Fruit fly (Drosophila melanogaster) whole organism, embryonic: ENCODE data around the gene Ubi-p63E.

ENCODE experiments used
- ATbp ChIP-seq: fragments of 200-800 bp; sonication (Bioruptor generic); optimal IDR thresholded peaks from 2 replicates; lab custom pipeline; 2017; ENCODE audit warnings: missing biosample characterization, mild to moderate bottlenecking, missing genetic modification characterization, missing genetic modification reagents
- CG1024 ChIP-seq: fragments of 200-800 bp; sonication (Bioruptor generic); IDR thresholded peaks from 2 replicates; pipeline ENCODE4 v1.3.6; 2022; ENCODE audit warnings: missing biosample characterization, missing genetic modification characterization
- CG11723 ChIP-seq: fragments of 200-800 bp; sonication (Bioruptor generic); optimal IDR thresholded peaks from 2 replicates; lab custom pipeline; 2017; ENCODE audit warnings: missing biosample characterization, mild to moderate bottlenecking, missing genetic modification characterization
- CG12219 ChIP-seq: fragments of 200-800 bp; sonication (Bioruptor generic); optimal IDR thresholded peaks from 3 replicates; lab custom pipeline; 2018; ENCODE audit warnings: missing biosample characterization, mild to moderate bottlenecking, missing genetic modification characterization
- CG12744 ChIP-seq: fragments of 200-800 bp; sonication (Bioruptor generic); optimal IDR thresholded peaks from 2 replicates; lab custom pipeline; 2016; ENCODE audit warnings: missing biosample characterization, missing genetic modification characterization
- CG13287 ChIP-seq: fragments of 200-800 bp; sonication (Bioruptor generic); IDR thresholded peaks from 2 replicates; pipeline ENCODE4 v1.3.6; 2022; ENCODE audit warnings: missing biosample characterization, missing genetic modification characterization; ENCODE audit not compliant: partially characterized antibody
- CG13775 ChIP-seq: fragments of 200-800 bp; sonication (Bioruptor generic); optimal IDR thresholded peaks from 3 replicates; lab custom pipeline; 2017; ENCODE audit warnings: missing biosample characterization, mild to moderate bottlenecking, missing genetic modification characterization
- CG15269 ChIP-seq: fragments of 200-800 bp; sonication (Bioruptor generic); optimal IDR thresholded peaks from 2 replicates; lab custom pipeline; 2018; ENCODE audit warnings: missing biosample characterization, mild to moderate bottlenecking, missing genetic modification characterization, moderate library complexity
- CG17359 ChIP-seq: fragments of 200-800 bp; sonication (Bioruptor generic); optimal IDR thresholded peaks from 3 replicates; lab custom pipeline; 2018; ENCODE audit warnings: missing biosample characterization, mild to moderate bottlenecking, missing genetic modification characterization, moderate library complexity
- CG17829 ChIP-seq: fragments of 200-800 bp; optimal IDR thresholded peaks from 2 replicates; lab custom pipeline; 2019; ENCODE audit warnings: missing biosample characterization, mild to moderate bottlenecking, missing genetic modification characterization, moderate library complexity
- CG17912 ChIP-seq: fragments of 200-800 bp; sonication (Bioruptor generic); optimal IDR thresholded peaks from 2 replicates; lab custom pipeline; 2018; ENCODE audit warnings: missing biosample characterization, mild to moderate bottlenecking, missing genetic modification characterization
- CG18011 ChIP-seq: fragments of 200-800 bp; sonication (Bioruptor generic); optimal IDR thresholded peaks from 2 replicates; lab custom pipeline; 2017; ENCODE audit warnings: missing biosample characterization, missing genetic modification characterization, mild to moderate bottlenecking, moderate library complexity, missing genotype
- CG18619 ChIP-seq: fragments of 200-800 bp; sonication (Bioruptor generic); optimal IDR thresholded peaks from 3 replicates; lab custom pipeline; 2017; ENCODE audit warnings: missing biosample characterization, mild to moderate bottlenecking, missing genetic modification characterization
- CG2120 ChIP-seq: fragments of 200-800 bp; sonication (Bioruptor generic); optimal IDR thresholded peaks from 3 replicates; lab custom pipeline; 2016; ENCODE audit warnings: missing biosample characterization, missing genetic modification characterization
- CG32772 ChIP-seq: fragments of 200-800 bp; sonication (Bioruptor generic); IDR thresholded peaks from 2 replicates; pipeline ENCODE4 v1.3.6; 2022; ENCODE audit warnings: missing biosample characterization, missing genetic modification characterization
- CG33557 ChIP-seq: fragments of 200-800 bp; sonication (Bioruptor generic); optimal IDR thresholded peaks from 2 replicates; lab custom pipeline; 2019; ENCODE audit warnings: missing biosample characterization, mild to moderate bottlenecking, missing genetic modification characterization, moderate library complexity
- CG5245 ChIP-seq: fragments of 200-800 bp; sonication (Bioruptor generic); optimal IDR thresholded peaks from 3 replicates; lab custom pipeline; 2016; ENCODE audit warnings: missing biosample characterization, missing genetic modification characterization
- CG7357 ChIP-seq: fragments of 200-800 bp; sonication (Bioruptor generic); IDR thresholded peaks from 3 replicates; pipeline ENCODE4 v1.3.6; 2022; ENCODE audit warnings: missing biosample characterization, missing genetic modification characterization
- D ChIP-seq, 2 experiments: fragments of 200-800 bp in 1 of 2; fragments of >200 bp in 1 of 2; sonication (Bioruptor generic) in 1 of 2; optimal IDR thresholded peaks; 2 replicates in 1 of 2; 3 replicates in 1 of 2; lab custom pipeline; 2017; ENCODE audit warnings: mild to moderate bottlenecking in 1 of 2, missing biosample characterization in 1 of 2, missing genetic modification characterization in 1 of 2, missing genetic modification reagents in 1 of 2
- Gsc ChIP-seq: fragments of 200-800 bp; sonication (Bioruptor generic); IDR thresholded peaks from 2 replicates; pipeline ENCODE4 v1.3.6; 2022; ENCODE audit warnings: missing biosample characterization, missing genetic modification characterization
- H2.0 ChIP-seq: fragments of 200-800 bp; sonication (Bioruptor generic); IDR thresholded peaks from 2 replicates; pipeline ENCODE4 v1.3.6; 2022; ENCODE audit warnings: missing biosample characterization, missing genetic modification characterization
- Hmx ChIP-seq: fragments of 200-800 bp; sonication (Bioruptor generic); optimal IDR thresholded peaks from 2 replicates; lab custom pipeline; 2016; ENCODE audit warnings: missing biosample characterization, missing genetic modification characterization
- Hr3 ChIP-seq: fragments of 200-800 bp; sonication (Bioruptor generic); optimal IDR thresholded peaks from 3 replicates; lab custom pipeline; 2016; ENCODE audit warnings: missing biosample characterization, missing genetic modification characterization
- Hr51 ChIP-seq, 2 experiments: fragments of 200-800 bp; sonication (Bioruptor generic); optimal IDR thresholded peaks; 2 replicates in 1 of 2; 3 replicates in 1 of 2; lab custom pipeline; 2016 to 2018; ENCODE audit warnings: missing biosample characterization in 2 of 2, missing genetic modification characterization in 2 of 2, mild to moderate bottlenecking in 1 of 2, moderate library complexity in 1 of 2
- Myb ChIP-seq: fragments of 200-800 bp; sonication (Bioruptor generic); optimal IDR thresholded peaks from 2 replicates; lab custom pipeline; 2016; ENCODE audit warnings: missing biosample characterization, missing genetic modification characterization
- Pdp1 ChIP-seq, 2 experiments: fragments of 200-800 bp; sonication (Bioruptor generic); optimal IDR thresholded peaks; 3 replicates each; lab custom pipeline; 2016; ENCODE audit warnings: missing biosample characterization in 2 of 2, missing genetic modification characterization in 2 of 2, mild to moderate bottlenecking in 1 of 2, moderate library complexity in 1 of 2
- aop ChIP-seq: fragments of 200-800 bp; sonication (Bioruptor generic); IDR thresholded peaks from 2 replicates; pipeline ENCODE4 v1.3.6; 2022; ENCODE audit warnings: missing biosample characterization, missing genetic modification characterization
- ato ChIP-seq: fragments of 200-800 bp; sonication (Bioruptor generic); IDR thresholded peaks from 2 replicates; pipeline ENCODE4 v1.3.6; 2022; ENCODE audit warnings: missing biosample characterization, missing genetic modification characterization; ENCODE audit not compliant: partially characterized antibody
- chif ChIP-seq, 2 experiments: fragments of 200-800 bp; sonication (Bioruptor generic); optimal IDR thresholded peaks; 3 replicates each; lab custom pipeline; 2016; ENCODE audit warnings: missing biosample characterization in 2 of 2, missing genetic modification characterization in 2 of 2
- chm ChIP-seq: fragments of 200-800 bp; sonication (Bioruptor generic); IDR thresholded peaks from 2 replicates; pipeline ENCODE4 v1.3.6; 2022; ENCODE audit warnings: missing biosample characterization, missing genetic modification characterization
- chn ChIP-seq: fragments of 200-800 bp; sonication (Bioruptor generic); optimal IDR thresholded peaks from 2 replicates; lab custom pipeline; 2016; ENCODE audit warnings: missing biosample characterization, missing genetic modification characterization
- ci ChIP-seq: fragments of 200-800 bp; sonication (Bioruptor generic); IDR thresholded peaks from 3 replicates; pipeline ENCODE4 v1.3.6; 2022; ENCODE audit warnings: missing biosample characterization, missing genetic modification characterization
- croc ChIP-seq: fragments of 200-800 bp; sonication (Bioruptor generic); conservative IDR thresholded peaks from 3 replicates; pipeline ENCODE4 v1.3.6; 2022; ENCODE audit warnings: missing biosample characterization, missing genetic modification characterization
- dmrt11E ChIP-seq: fragments of 200-800 bp; sonication (Bioruptor generic); optimal IDR thresholded peaks from 3 replicates; lab custom pipeline; 2018; ENCODE audit warnings: missing biosample characterization, mild to moderate bottlenecking, missing genetic modification characterization, moderate library complexity
- esg ChIP-seq: fragments of 200-800 bp; sonication (Bioruptor generic); conservative IDR thresholded peaks from 2 replicates; pipeline ENCODE4 v1.3.6; 2022; ENCODE audit warnings: missing biosample characterization, missing genetic modification characterization
- eve ChIP-seq, 2 experiments: fragments of >200 bp; optimal IDR thresholded peaks; 2 replicates each; lab custom pipeline; 2017; ENCODE audit warnings: missing biosample characterization in 2 of 2, missing genetic modification characterization in 2 of 2
- ewg ChIP-seq: fragments of 200-800 bp; sonication (Bioruptor generic); optimal IDR thresholded peaks from 3 replicates; lab custom pipeline; 2017; ENCODE audit warnings: mild to moderate bottlenecking, missing biosample characterization, missing genetic modification reagents, missing genetic modification characterization
- gce ChIP-seq: fragments of 200-800 bp; sonication (Bioruptor generic); IDR thresholded peaks from 3 replicates; pipeline ENCODE4 v1.3.6; 2022; ENCODE audit warnings: missing biosample characterization, missing genetic modification characterization
- gsb ChIP-seq: fragments of 200-800 bp; sonication (Bioruptor generic); IDR thresholded peaks from 2 replicates; pipeline ENCODE4 v1.3.6; 2022; ENCODE audit warnings: missing biosample characterization, missing genetic modification characterization
- ham ChIP-seq: fragments of 200-800 bp; sonication (Bioruptor generic); IDR thresholded peaks from 2 replicates; pipeline ENCODE4 v1.3.6; 2022; ENCODE audit warnings: missing biosample characterization, missing genetic modification characterization
- lab ChIP-seq: fragments of 200-800 bp; sonication (Bioruptor generic); optimal IDR thresholded peaks from 3 replicates; lab custom pipeline; 2017; ENCODE audit warnings: missing biosample characterization, missing genetic modification characterization, mild to moderate bottlenecking, moderate library complexity, missing genetic modification reagents
- lilli ChIP-seq: fragments of 200-800 bp; sonication (Bioruptor generic); optimal IDR thresholded peaks from 3 replicates; lab custom pipeline; 2016; ENCODE audit warnings: missing biosample characterization, missing genetic modification characterization
- nmo ChIP-seq: fragments of 200-800 bp; sonication (Bioruptor generic); optimal IDR thresholded peaks from 2 replicates; lab custom pipeline; 2018; ENCODE audit warnings: missing biosample characterization, mild to moderate bottlenecking, missing genetic modification characterization, moderate library complexity
- p53 ChIP-seq: fragments of 200-800 bp; sonication (Bioruptor generic); optimal IDR thresholded peaks from 2 replicates; lab custom pipeline; 2016; ENCODE audit warnings: missing biosample characterization, missing genetic modification characterization
- pros ChIP-seq: fragments of 200-800 bp; sonication (Bioruptor generic); optimal IDR thresholded peaks from 3 replicates; lab custom pipeline; 2019; ENCODE audit warnings: missing biosample characterization, mild to moderate bottlenecking, missing genetic modification characterization, moderate library complexity
- sens-2 ChIP-seq: fragments of 200-800 bp; sonication (Bioruptor generic); IDR thresholded peaks from 2 replicates; pipeline ENCODE4 v1.3.6; 2022; ENCODE audit warnings: missing biosample characterization, missing genetic modification characterization
- slou ChIP-seq: fragments of 200-800 bp; sonication (Bioruptor generic); optimal IDR thresholded peaks from 3 replicates; lab custom pipeline; 2016; ENCODE audit warnings: missing biosample characterization, missing genetic modification characterization
- stwl ChIP-seq: fragments of 200-800 bp; sonication (Bioruptor generic); optimal IDR thresholded peaks from 3 replicates; lab custom pipeline; 2018; ENCODE audit warnings: missing biosample characterization, mild to moderate bottlenecking, missing genetic modification characterization, moderate library complexity
- tap ChIP-seq: fragments of 200-800 bp; optimal IDR thresholded peaks from 3 replicates; lab custom pipeline; 2019; ENCODE audit warnings: missing biosample characterization, mild to moderate bottlenecking, missing genetic modification characterization, moderate library complexity
- wek ChIP-seq: fragments of 200-800 bp; sonication (Bioruptor generic); optimal IDR thresholded peaks from 3 replicates; lab custom pipeline; 2018; ENCODE audit warnings: missing biosample characterization, mild to moderate bottlenecking, missing genetic modification characterization, moderate library complexity

The Ubi-p63E gene

dm6 chr3L:3852842-3853241 lies 50.1 kb downstream of the Ubi-p63E start:
- TF ChIP-seq tap (tag; lab: Kevin White, UChicago): no peak
- no peak for TF ChIP-seq CG1024
- TF ChIP-seq lab (GFP tag; lab: Kevin White, UChicago): no peak
- TF ChIP-seq ci (GFP tag; lab: Robert Waterston, UW): peak; percentile 92
- no peak for TF ChIP-seq stwl (tag; lab: Kevin White, UChicago)
- TF ChIP-seq CG32772 (GFP tag; lab: Robert Waterston, UW): no peak
- TF ChIP-seq pros: no peak
- TF ChIP-seq Gsc (GFP tag; lab: Robert Waterston, UW): peak; percentile 42; the same call in 1 of the 2 replicates
- no peak for TF ChIP-seq slou (GFP tag; lab: Kevin White, UChicago)
- no peak for TF ChIP-seq CG12744 (GFP tag; lab: Kevin White, UChicago)
- peak; percentile 58 for TF ChIP-seq croc
- peak; percentile 38; the same call in 1 of the 2 replicates for TF ChIP-seq chm (GFP tag; lab: Robert Waterston, UW)
- no peak for TF ChIP-seq wek (GFP tag; lab: Kevin White, UChicago)
- no peak for TF ChIP-seq gsb (GFP tag; lab: Robert Waterston, UW)
- TF ChIP-seq lilli (GFP tag; lab: Kevin White, UChicago): peak; percentile 44
- peak; percentile 24; the same call in 1 of the 2 replicates for TF ChIP-seq H2.0 (GFP tag; lab: Robert Waterston, UW)
- no peak for TF ChIP-seq Myb
- TF ChIP-seq CG17912 (GFP tag; lab: Kevin White, UChicago): no peak
- peak; percentile 71 for TF ChIP-seq CG12219 (GFP tag; lab: Kevin White, UChicago)
- TF ChIP-seq CG18619 (GFP tag; lab: Kevin White, UChicago): peak; percentile 21
- TF ChIP-seq CG18011 (GFP tag; lab: Kevin White, UChicago): no peak
- no peak for TF ChIP-seq ham (GFP tag; lab: Robert Waterston, UW)
- peak; percentile 60 for TF ChIP-seq CG33557 (GFP tag; lab: Kevin White, UChicago)
- peak; percentile 18 for TF ChIP-seq CG17359 (tag; lab: Kevin White, UChicago)
- TF ChIP-seq CG15269: peak; percentile 43
- TF ChIP-seq CG2120 (GFP tag; lab: Kevin White, UChicago): no peak
- peak; percentile 58 for TF ChIP-seq esg
- no peak for TF ChIP-seq D (optimal IDR thresholded peaks at IDR 0.05; lab: Kevin White, UChicago)
- TF ChIP-seq D (GFP tag; optimal IDR thresholded peaks at IDR 0.05; lab: Kevin White, UChicago): peak; percentile 28
- TF ChIP-seq dmrt11E (tag; lab: Kevin White, UChicago): peak; percentile 69
- TF ChIP-seq Hr51 (GFP tag; optimal IDR thresholded peaks at IDR 0.05; lab: Kevin White, UChicago): peak in 1 of 2 experiments; percentile 55
- peak; percentile 66 to 81 for TF ChIP-seq chif (GFP tag; optimal IDR thresholded peaks at IDR 0.05; lab: Kevin White, UChicago)
- TF ChIP-seq Pdp1 (GFP tag; optimal IDR thresholded peaks at IDR 0.05; lab: Kevin White, UChicago): peak in 1 of 2 experiments; percentile 47
- TF ChIP-seq Hmx (GFP tag; lab: Kevin White, UChicago): no peak
- no peak for TF ChIP-seq ato
- TF ChIP-seq chn (GFP tag; lab: Kevin White, UChicago): peak; percentile 48
- peak; percentile 69 for TF ChIP-seq ewg (GFP tag; lab: Kevin White, UChicago)
- peak; percentile 7 for TF ChIP-seq CG11723 (GFP tag; lab: Kevin White, UChicago)
- no peak for TF ChIP-seq CG13287 (GFP tag; lab: Robert Waterston, UW)
- peak; percentile 74 for TF ChIP-seq ATbp (GFP tag; lab: Kevin White, UChicago)
- TF ChIP-seq sens-2 (GFP tag; lab: Robert Waterston, UW): 0 out of 2 replicates have a peak, but pooled peaks have one; percentile 45
- peak; percentile 18 for TF ChIP-seq Hr3 (GFP tag; lab: Kevin White, UChicago)
- no peak for TF ChIP-seq p53
- TF ChIP-seq CG17829 (tag; lab: Kevin White, UChicago): peak; percentile 34
- TF ChIP-seq gce: peak; percentile 45; the same call in 1 of the 3 replicates
- TF ChIP-seq CG13775 (GFP tag; lab: Kevin White, UChicago): peak; percentile 12
- TF ChIP-seq CG5245 (GFP tag; lab: Kevin White, UChicago): no peak
- peak; percentile 74 for TF ChIP-seq nmo (GFP tag; lab: Kevin White, UChicago)
- TF ChIP-seq aop: no peak
- TF ChIP-seq CG7357 (GFP tag; lab: Robert Waterston, UW): no peak
- TF ChIP-seq eve (GFP tag; optimal IDR thresholded peaks at IDR 0.05; lab: Kevin White, UChicago): peak in 1 of 2 experiments; percentile 78
